Worm (Caenorhabditis elegans): ENCODE data around the gene dur-1.

DNA sequence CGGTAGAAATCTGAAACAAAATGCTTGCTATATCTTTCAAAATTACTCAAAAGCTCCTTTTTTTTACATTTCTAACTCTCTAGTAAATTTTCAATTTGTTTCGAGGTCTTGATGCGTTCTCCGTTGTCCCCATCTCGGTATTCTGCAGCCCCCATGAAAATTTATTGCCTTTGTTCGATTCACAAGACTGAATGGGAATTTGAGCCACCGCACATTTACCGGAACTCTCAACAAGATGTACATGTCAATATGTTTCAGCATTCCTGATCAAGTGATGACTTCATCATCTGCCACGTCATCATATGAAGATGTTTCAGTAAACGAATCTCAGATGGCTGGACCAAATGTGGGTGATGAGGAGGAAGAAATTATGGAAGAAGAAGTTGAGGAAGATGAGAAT lies 7.6 kb downstream of the dur-1 start:
- TF ChIP-seq ref-1 (GFP tag; conservative IDR thresholded peaks at IDR 0.05) (no peak), med-1 (GFP tag; optimal IDR thresholded peaks at IDR 0.05; ENCODE audit: insufficient read depth) (no peak), tab-1 (GFP tag; IDR thresholded peaks at IDR 0.05) (no peak), T22C8.4 (GFP tag; IDR thresholded peaks at IDR 0.05) (no peak), flt-1 (GFP tag; IDR thresholded peaks at IDR 0.05) (no peak), cog-1 (tag; optimal IDR thresholded peaks at IDR 0.05) (no peak), klf-2 (GFP tag; conservative IDR thresholded peaks at IDR 0.05) (no peak), ztf-29 (GFP tag; IDR thresholded peaks at IDR 0.05) (no peak), ztf-23 (GFP tag; IDR thresholded peaks at IDR 0.05) (no peak)

Measured in whole organism, midembryonic.